Fruit fly (Drosophila melanogaster): ENCODE data around the gene CG18764.

CG18764 gene

dm6 chr3R:11617363-11617762, 9.3 kb upstream of the CG18764 start (continued):
- TF ChIP-seq dpn (GFP tag; optimal IDR thresholded peaks at IDR 0.05) (no peak), org-1 (GFP tag; optimal IDR thresholded peaks at IDR 0.05) (no peak), CG13424 (tag; optimal IDR thresholded peaks at IDR 0.05) (peak; percentile 35), GATAe (GFP tag; conservative IDR thresholded peaks at IDR 0.05) (no peak), nmo (GFP tag; optimal IDR thresholded peaks at IDR 0.05) (peak; percentile 60), CG12071 (GFP tag; optimal IDR thresholded peaks at IDR 0.05) (no peak), nom (GFP tag; optimal IDR thresholded peaks at IDR 0.05) (no peak), lab (GFP tag; optimal IDR thresholded peaks at IDR 0.05) (no peak), stwl (tag; optimal IDR thresholded peaks at IDR 0.05) (peak; percentile 3), Drgx (GFP tag; IDR thresholded peaks at IDR 0.05) (peak; percentile 44; the same call in 1 of the 2 replicates), wor (GFP tag; IDR thresholded peaks at IDR 0.05) (no peak), Hand (GFP tag; optimal IDR thresholded peaks at IDR 0.05) (no peak), CG1792 (GFP tag; optimal IDR thresholded peaks at IDR 0.05) (no peak), CG2678 (tag; optimal IDR thresholded peaks at IDR 0.05) (peak; percentile 35), vnd (GFP tag; IDR thresholded peaks at IDR 0.05; ENCODE audit: partially characterized antibody) (no peak), CG10959 (GFP tag; IDR thresholded peaks at IDR 0.05) (no peak), Lpt (GFP tag; optimal IDR thresholded peaks at IDR 0.05) (no peak), CG8765 (GFP tag; IDR thresholded peaks at IDR 0.05) (no peak; the same call in 1 of the 2 replicates), chif (GFP tag; optimal IDR thresholded peaks at IDR 0.05) (peak; percentile 3 to 46), jigr1 (GFP tag; IDR thresholded peaks at IDR 0.05) (no peak), Trl (optimal IDR thresholded peaks at IDR 0.05) (no peak), Trl (GFP tag; optimal IDR thresholded peaks at IDR 0.05) (peak; percentile 17), Dad (GFP tag; optimal IDR thresholded peaks at IDR 0.05) (no peak), Abd-B (GFP tag; optimal IDR thresholded peaks at IDR 0.05) (no peak), Max (GFP tag; optimal IDR thresholded peaks at IDR 0.05) (no peak), CG2712 (tag; optimal IDR thresholded peaks at IDR 0.05) (peak; percentile 82), jumu (GFP tag; optimal IDR thresholded peaks at IDR 0.05) (peak; percentile 10), dmrt99B (tag; optimal IDR thresholded peaks at IDR 0.05) (peak; percentile 36), Dfd (GFP tag; optimal IDR thresholded peaks at IDR 0.05) (no peak), CG11723 (GFP tag; optimal IDR thresholded peaks at IDR 0.05) (no peak), CG15601 (tag; optimal IDR thresholded peaks at IDR 0.05) (peak; percentile 62), Doc2 (GFP tag; IDR thresholded peaks at IDR 0.05) (no peak), Hey (tag; optimal IDR thresholded peaks at IDR 0.05) (no peak), lbe (GFP tag; optimal IDR thresholded peaks at IDR 0.05) (no peak), Blimp-1 (GFP tag; optimal IDR thresholded peaks at IDR 0.05) (peak; percentile 72), CG32532 (GFP tag; IDR thresholded peaks at IDR 0.05) (no peak), fu2 (GFP tag; optimal IDR thresholded peaks at IDR 0.05) (no peak), NC2β (GFP tag; optimal IDR thresholded peaks at IDR 0.05) (no peak), Scr (GFP tag; IDR thresholded peaks at IDR 0.05; ENCODE audit: partially characterized antibody) (no peak), slou (GFP tag; optimal IDR thresholded peaks at IDR 0.05) (no peak), sens (GFP tag) (peak; percentile 88), tup (GFP tag; optimal IDR thresholded peaks at IDR 0.05) (no peak), CG31441 (GFP tag; IDR thresholded peaks at IDR 0.05) (peak; percentile 41; the same call in 1 of the 2 replicates), CG6689 (GFP tag; IDR thresholded peaks at IDR 0.05) (peak; percentile 39; the same call in 1 of the 2 replicates), CG8089 (GFP tag; optimal IDR thresholded peaks at IDR 0.05) (peak; percentile 5), CG4360 (GFP tag; IDR thresholded peaks at IDR 0.05) (no peak), hth (optimal IDR thresholded peaks at IDR 0.05) (no peak), E2f2 (GFP tag; IDR thresholded peaks at IDR 0.05) (no peak; the same call in 1 of the 2 replicates), gem (tag; optimal IDR thresholded peaks at IDR 0.05) (peak; percentile 75), nerfin-2 (GFP tag; IDR thresholded peaks at IDR 0.05; ENCODE audit: partially characterized antibody) (no peak), CG16863 (GFP tag; optimal IDR thresholded peaks at IDR 0.05) (peak; percentile 37), CG30403 (GFP tag; optimal IDR thresholded peaks at IDR 0.05) (peak; percentile 45), h (optimal IDR thresholded peaks at IDR 0.05) (no peak)
